Worm (Caenorhabditis elegans) whole organism, midembryonic: ENCODE measurements around the gene hid-1.

ENCODE experiments used
- cog-1 ChIP-seq: sonication (generic microtip); optimal IDR thresholded peaks from 2 replicates; lab custom pipeline; 2016; ENCODE audit warnings: missing genetic modification characterization, missing compliant biosample characterization
- flt-1 ChIP-seq: fragments of 200-800 bp; sonication (Bioruptor generic); IDR thresholded peaks from 2 replicates; pipeline ENCODE4 v1.3.6; 2022; ENCODE audit warnings: missing genetic modification characterization, missing compliant biosample characterization

DNA sequence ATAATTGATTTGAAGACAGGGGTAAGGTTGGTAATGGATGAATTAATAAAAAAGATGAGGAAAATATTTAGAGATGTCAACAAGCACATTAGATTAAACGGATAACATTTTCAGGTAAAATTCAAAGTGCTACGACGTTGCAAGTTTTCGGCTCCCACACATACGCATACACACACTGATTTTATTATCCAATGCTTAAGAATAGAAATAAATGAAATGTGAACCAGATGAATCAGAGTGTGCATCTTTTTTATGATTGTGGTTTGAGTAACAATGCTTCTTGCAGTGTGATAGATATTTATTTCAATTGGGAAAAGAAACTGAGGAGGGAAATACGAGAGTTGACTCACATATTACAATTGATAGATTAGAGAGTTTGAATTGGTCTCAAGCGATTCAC lies 49.9 kb downstream of the hid-1 start:
- TF ChIP-seq flt-1 (GFP tag; lab: Robert Waterston, UW) (no peak), cog-1 (tag; lab: Kevin White, UChicago) (no peak)
